Worm (Caenorhabditis elegans) whole organism, L2 larva: ENCODE data around the gene F37A4.4.

Source experiments
- gmeb-1 ChIP-seq: fragments of 150-350 bp; optimal IDR thresholded peaks from 2 replicates; lab custom pipeline; 2014; ENCODE audit warnings: missing biosample characterization, missing genetic modification characterization
- lin-11 ChIP-seq: fragments of 150-350 bp; sonication (generic microtip); optimal IDR thresholded peaks from 2 replicates; lab custom pipeline; 2014; ENCODE audit warnings: missing biosample characterization, missing genetic modification characterization, inconsistent platforms, mixed read lengths
- nhr-129 ChIP-seq: fragments of 150-350 bp; optimal IDR thresholded peaks from 2 replicates; lab custom pipeline; 2014; ENCODE audit warnings: missing biosample characterization, missing genetic modification characterization
- sma-9 ChIP-seq, 2 experiments: fragments of 150-350 bp in 1 of 2; sonication (generic microtip) in 1 of 2; optimal IDR thresholded peaks; 2 replicates each; lab custom pipeline; 2014 to 2016; ENCODE audit warnings: missing genetic modification characterization in 2 of 2, mild to moderate bottlenecking in 1 of 2, missing biosample characterization in 1 of 2, missing compliant biosample characterization in 1 of 2, missing genetic modification reagents in 1 of 2, moderate library complexity in 1 of 2
- snpc-4 ChIP-seq: fragments of 150-350 bp; optimal IDR thresholded peaks from 2 replicates; lab custom pipeline; 2014; ENCODE audit warnings: missing biosample characterization, missing genetic modification characterization
- ztf-11 ChIP-seq: sonication (generic microtip); optimal IDR thresholded peaks from 2 replicates; lab custom pipeline; 2017; ENCODE audit warnings: missing biosample characterization, missing genetic modification characterization

ce11 chrIII:6680963-6681362 is 32.4 kb upstream of the F37A4.4 start:
- TF ChIP-seq sma-9 (GFP tag; optimal IDR thresholded peaks at IDR 0.05; lab: Kevin White, UChicago) = no peak
- no peak for TF ChIP-seq sma-9 (tag; optimal IDR thresholded peaks at IDR 0.05; lab: Kevin White, UChicago)
- TF ChIP-seq ztf-11 (tag; lab: Kevin White, UChicago) = no peak
- no peak for TF ChIP-seq snpc-4 (tag; lab: Kevin White, UChicago)
- TF ChIP-seq lin-11 (tag; lab: Kevin White, UChicago) = no peak
- no peak for TF ChIP-seq nhr-129 (tag; lab: Kevin White, UChicago)
- no peak for TF ChIP-seq gmeb-1 (tag; lab: Kevin White, UChicago)
